Fruit fly (Drosophila melanogaster) whole organism, prepupa: Measurements from ENCODE around the gene CG18081.

ENCODE experiments used
- CG6854 ChIP-seq: fragments of 200-800 bp; sonication (Bioruptor generic); optimal IDR thresholded peaks from 2 replicates; lab custom pipeline; 2017; ENCODE audit warnings: missing biosample characterization, mild to moderate bottlenecking, missing genetic modification characterization
- Eip75B ChIP-seq: fragments of 200-800 bp; sonication (Bioruptor generic); optimal IDR thresholded peaks from 3 replicates; lab custom pipeline; 2016; ENCODE audit warnings: missing biosample characterization, missing genetic modification characterization
- Ets96B ChIP-seq: fragments of 200-800 bp; optimal IDR thresholded peaks from 2 replicates; lab custom pipeline; 2019; ENCODE audit warnings: missing biosample characterization, mild to moderate bottlenecking, missing genetic modification characterization, moderate library complexity
- fd59A ChIP-seq: fragments of 200-800 bp; sonication (Bioruptor generic); optimal IDR thresholded peaks from 2 replicates; lab custom pipeline; 2017; ENCODE audit warnings: missing biosample characterization, mild to moderate bottlenecking, missing genetic modification characterization, missing genetic modification reagents
- pdm3 ChIP-seq: fragments of 200-800 bp; sonication (Bioruptor generic); optimal IDR thresholded peaks from 3 replicates; lab custom pipeline; 2016; ENCODE audit warnings: missing biosample characterization, missing genetic modification characterization

dm6 chr3L:15809768-15810167, 25.4 kb downstream of the CG18081 start:
- TF ChIP-seq pdm3 (GFP tag; lab: Kevin White, UChicago) = no peak
- no peak for TF ChIP-seq Ets96B (tag; lab: Kevin White, UChicago)
- TF ChIP-seq Eip75B (GFP tag; lab: Kevin White, UChicago) = no peak
- TF ChIP-seq CG6854 = no peak
- TF ChIP-seq fd59A (GFP tag; lab: Kevin White, UChicago) = no peak
